ENCODE assay signal across 5 fruit fly cellular contexts in the genomic region with DNA sequence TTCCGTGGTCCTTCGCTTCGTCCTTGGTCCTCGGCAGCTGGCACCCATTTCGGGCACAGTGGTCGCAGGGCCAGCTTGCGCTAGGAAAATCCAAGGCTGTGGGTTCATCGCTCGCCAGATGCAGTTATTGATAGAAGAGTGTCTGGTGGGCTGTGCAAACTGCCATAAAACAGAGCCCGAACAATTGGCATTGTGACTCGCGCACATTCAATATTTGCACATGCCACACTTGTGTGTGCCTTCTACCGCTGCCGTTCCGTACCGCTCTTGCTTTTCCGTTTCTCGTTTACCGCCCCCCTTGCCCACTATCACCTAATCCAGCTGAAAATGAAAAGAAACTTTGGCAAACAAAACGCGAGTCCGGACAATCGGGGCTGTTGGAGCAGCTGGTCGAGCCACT.
TF ChIP-seq lines count a peak whose summit lies in the region.

No protein-coding gene starts in this region.

- no peak for TF ChIP-seq CTCF in whole organism, embryonic (GFP tag; optimal IDR thresholded peaks at IDR 0.05; lab: Kevin White, UChicago)

TF ChIP-seq in whole organism, adult, 20 proteins besides CTCF, POLR2A, EP300 and RAD21 (continues in another document):
- peak; percentile 15 for TF ChIP-seq ovo (GFP tag; optimal IDR thresholded peaks at IDR 0.05; lab: Kevin White, UChicago)
- TF ChIP-seq CG12768 (GFP tag; optimal IDR thresholded peaks at IDR 0.05; lab: Kevin White, UChicago) = no peak
- no peak for TF ChIP-seq cnc (optimal IDR thresholded peaks at IDR 0.05; lab: Kevin White, UChicago)
- TF ChIP-seq CG5204 (GFP tag; optimal IDR thresholded peaks at IDR 0.05; lab: Kevin White, UChicago) = no peak
- no peak for TF ChIP-seq Mnt (GFP tag; optimal IDR thresholded peaks at IDR 0.05; lab: Kevin White, UChicago)
- TF ChIP-seq CG1620 (GFP tag; optimal IDR thresholded peaks at IDR 0.05; lab: Kevin White, UChicago) = no peak
- no peak for TF ChIP-seq Hr96 (GFP tag; optimal IDR thresholded peaks at IDR 0.05; lab: Kevin White, UChicago)
- no peak for TF ChIP-seq CG14711 (tag; optimal IDR thresholded peaks at IDR 0.05; lab: Kevin White, UChicago)
- TF ChIP-seq Clk (GFP tag; optimal IDR thresholded peaks at IDR 0.05; lab: Kevin White, UChicago) = no peak
- TF ChIP-seq CG7101 (tag; optimal IDR thresholded peaks at IDR 0.05; lab: Kevin White, UChicago) = peak; percentile 41
- no peak for TF ChIP-seq bab1 (GFP tag; optimal IDR thresholded peaks at IDR 0.05; lab: Kevin White, UChicago)
- no peak for TF ChIP-seq Crg-1 (GFP tag; optimal IDR thresholded peaks at IDR 0.05; lab: Kevin White, UChicago)
- no peak for TF ChIP-seq toe (GFP tag; optimal IDR thresholded peaks at IDR 0.05; lab: Kevin White, UChicago)
- TF ChIP-seq CG33017 (tag; optimal IDR thresholded peaks at IDR 0.05; lab: Kevin White, UChicago) = no peak
- no peak for TF ChIP-seq tj (GFP tag; optimal IDR thresholded peaks at IDR 0.05; lab: Kevin White, UChicago)
- TF ChIP-seq pad (GFP tag; optimal IDR thresholded peaks at IDR 0.05; lab: Kevin White, UChicago) = peak; percentile 10
- peak; percentile 26 for TF ChIP-seq CG11617 (GFP tag; optimal IDR thresholded peaks at IDR 0.05; lab: Kevin White, UChicago)
- no peak for TF ChIP-seq cic (GFP tag; optimal IDR thresholded peaks at IDR 0.05; lab: Kevin White, UChicago)

TF ChIP-seq in whole organism, embryonic, 481 proteins besides CTCF, POLR2A, EP300 and RAD21 (continues in another document):
- no peak for TF ChIP-seq dimm (GFP tag; IDR thresholded peaks at IDR 0.05; lab: Robert Waterston, UW)
- no peak for TF ChIP-seq Aef1 (GFP tag; IDR thresholded peaks at IDR 0.05; lab: Robert Waterston, UW)
- TF ChIP-seq CG8478 (optimal IDR thresholded peaks at IDR 0.05; lab: Kevin White, UChicago) = no peak
- no peak for TF ChIP-seq CG10565 (GFP tag; optimal IDR thresholded peaks at IDR 0.05; lab: Kevin White, UChicago)
- no peak for TF ChIP-seq pum (GFP tag; optimal IDR thresholded peaks at IDR 0.05; lab: Kevin White, UChicago)
- no peak for TF ChIP-seq CG5180 (GFP tag; optimal IDR thresholded peaks at IDR 0.05; lab: Kevin White, UChicago)
- TF ChIP-seq Chrac-16 (GFP tag; optimal IDR thresholded peaks at IDR 0.05; lab: Kevin White, UChicago) = no peak
- no peak for TF ChIP-seq CG1602 (GFP tag; optimal IDR thresholded peaks at IDR 0.05; lab: Kevin White, UChicago)
- 0 out of 3 replicates have a peak, but pooled peaks have one; percentile 11 for TF ChIP-seq row (GFP tag; IDR thresholded peaks at IDR 0.05; lab: Robert Waterston, UW)
- TF ChIP-seq sens (GFP tag; lab: Kevin White, UChicago) = peak; percentile 18
- TF ChIP-seq lab (GFP tag; optimal IDR thresholded peaks at IDR 0.05; lab: Kevin White, UChicago) = peak; percentile 45
- no peak for TF ChIP-seq kni (GFP tag; optimal IDR thresholded peaks at IDR 0.05; lab: Kevin White, UChicago)
- TF ChIP-seq pan (optimal IDR thresholded peaks at IDR 0.05; lab: Kevin White, UChicago) = no peak
- no peak for TF ChIP-seq pan (GFP tag; optimal IDR thresholded peaks at IDR 0.05 in 1 of 2, IDR thresholded peaks at IDR 0.05 in 1 of 2)
- TF ChIP-seq Rx (GFP tag; IDR thresholded peaks at IDR 0.05; lab: Robert Waterston, UW) = no peak
- no peak for TF ChIP-seq H15 (GFP tag; IDR thresholded peaks at IDR 0.05; lab: Robert Waterston, UW)
- no peak for TF ChIP-seq Xrp1 (GFP tag; IDR thresholded peaks at IDR 0.05; lab: Robert Waterston, UW)
- TF ChIP-seq gro (GFP tag; optimal IDR thresholded peaks at IDR 0.05; lab: Kevin White, UChicago) = no peak
- TF ChIP-seq toy (GFP tag; IDR thresholded peaks at IDR 0.05; lab: Robert Waterston, UW) = no peak

TF ChIP-seq in whole organism, prepupa, 60 proteins besides CTCF, POLR2A, EP300 and RAD21:
- TF ChIP-seq fd59A (GFP tag; optimal IDR thresholded peaks at IDR 0.05; lab: Kevin White, UChicago) (no peak), CG34406 (GFP tag; optimal IDR thresholded peaks at IDR 0.05; lab: Kevin White, UChicago) (no peak), Met (GFP tag; optimal IDR thresholded peaks at IDR 0.05; lab: Kevin White, UChicago) (no peak), spab (GFP tag; optimal IDR thresholded peaks at IDR 0.05; lab: Kevin White, UChicago) (no peak), fkh (GFP tag; optimal IDR thresholded peaks at IDR 0.05; lab: Kevin White, UChicago) (peak; percentile 76), Eip78C (GFP tag; lab: Kevin White, UChicago) (peak; percentile 10), vri (GFP tag; optimal IDR thresholded peaks at IDR 0.05; lab: Kevin White, UChicago) (peak; percentile 9)

TF ChIP-seq in whole organism, pupa, 21 proteins besides CTCF, POLR2A, EP300 and RAD21:
- TF ChIP-seq EcR (GFP tag; optimal IDR thresholded peaks at IDR 0.05; lab: Kevin White, UChicago) (no peak), rn (GFP tag; IDR thresholded peaks at IDR 0.05; lab: Robert Waterston, UW) (0 out of 2 replicates have a peak, but pooled peaks have one; percentile 12), gl (tag; optimal IDR thresholded peaks at IDR 0.05; lab: Kevin White, UChicago) (no peak)
TF ChIP-seq in whole organism, pupa: peak in this region for 1.

TF ChIP-seq in whole organism, wandering third instar larva, 38 proteins besides CTCF, POLR2A, EP300 and RAD21:
- TF ChIP-seq tai (GFP tag; optimal IDR thresholded peaks at IDR 0.05; lab: Kevin White, UChicago) (no peak), psq (GFP tag; optimal IDR thresholded peaks at IDR 0.05; lab: Kevin White, UChicago) (peak; percentile 21), dl (GFP tag; optimal IDR thresholded peaks at IDR 0.05; lab: Kevin White, UChicago; ENCODE audit: insufficient read depth in 1 of 2, partially characterized antibody in 2 of 2) (no peak), Rel (GFP tag; optimal IDR thresholded peaks at IDR 0.05; lab: Kevin White, UChicago) (no peak), Rel (tag; optimal IDR thresholded peaks at IDR 0.05; lab: Kevin White, UChicago) (no peak), Hr78 (GFP tag; optimal IDR thresholded peaks at IDR 0.05; lab: Kevin White, UChicago) (no peak), CG32264 (GFP tag; optimal IDR thresholded peaks at IDR 0.05; lab: Kevin White, UChicago) (no peak), Mio (GFP tag; optimal IDR thresholded peaks at IDR 0.05; lab: Kevin White, UChicago) (no peak), foxo (GFP tag; optimal IDR thresholded peaks at IDR 0.05; lab: Kevin White, UChicago) (peak in 1 of 2 experiments; percentile 60), Dfd (GFP tag; optimal IDR thresholded peaks at IDR 0.05; lab: Kevin White, UChicago) (no peak), lola (GFP tag; optimal IDR thresholded peaks at IDR 0.05; lab: Kevin White, UChicago) (no peak), fru (GFP tag; optimal IDR thresholded peaks at IDR 0.05; lab: Kevin White, UChicago) (peak; percentile 60), Myc (optimal IDR thresholded peaks at IDR 0.05; lab: Kevin White, UChicago) (no peak), ey (GFP tag; optimal IDR thresholded peaks at IDR 0.05; lab: Kevin White, UChicago) (peak; percentile 32), OdsH (GFP tag; optimal IDR thresholded peaks at IDR 0.05; lab: Kevin White, UChicago) (peak; percentile 71), rgr (GFP tag; optimal IDR thresholded peaks at IDR 0.05; lab: Kevin White, UChicago) (peak; percentile 80), Hr83 (GFP tag; optimal IDR thresholded peaks at IDR 0.05; lab: Kevin White, UChicago; ENCODE audit: poor library complexity, severe bottlenecking) (peak; percentile 97), sage (GFP tag; optimal IDR thresholded peaks at IDR 0.05; lab: Kevin White, UChicago) (no peak), h (GFP tag; optimal IDR thresholded peaks at IDR 0.05; lab: Kevin White, UChicago) (peak; percentile 86), br (GFP tag; optimal IDR thresholded peaks at IDR 0.05; lab: Kevin White, UChicago) (peak; percentile 78), Hnf4 (GFP tag; optimal IDR thresholded peaks at IDR 0.05; lab: Kevin White, UChicago) (peak; percentile 53), Sp1 (GFP tag; optimal IDR thresholded peaks at IDR 0.05; lab: Kevin White, UChicago) (no peak), CrebA (GFP tag; optimal IDR thresholded peaks at IDR 0.05; lab: Kevin White, UChicago; ENCODE audit: borderline replicate concordance) (no peak), usp (GFP tag; optimal IDR thresholded peaks at IDR 0.05; lab: Kevin White, UChicago) (no peak), CG9705 (GFP tag; optimal IDR thresholded peaks at IDR 0.05; lab: Kevin White, UChicago) (no peak), dmrt93B (GFP tag; optimal IDR thresholded peaks at IDR 0.05; lab: Kevin White, UChicago) (no peak), brk (GFP tag; optimal IDR thresholded peaks at IDR 0.05; lab: Kevin White, UChicago) (no peak), jim (GFP tag; optimal IDR thresholded peaks at IDR 0.05; lab: Kevin White, UChicago) (peak; percentile 61)
